Worm (Caenorhabditis elegans): ENCODE measurements around the gene F14H3.5.
A peak's percentile ranks its signal among the peaks of the same experiment; 100 is the strongest.

Gene F14H3.5

ce11 chrV:16023051-16023450, 33.8 kb downstream of the F14H3.5 start, which contains the start of gene cwc-15:
Gene cwc-15 (plus strand): TSS chrV:16023351.
- TF ChIP-seq lin-15B (tag; optimal IDR thresholded peaks at IDR 0.05), result no peak
- TF ChIP-seq egl-27 (tag; optimal IDR thresholded peaks at IDR 0.05), result no peak

ce11 chrV:16022600-16022999, 34.3 kb downstream of the F14H3.5 start:
- no peak for TF ChIP-seq aly-2 (tag; optimal IDR thresholded peaks at IDR 0.05)
- TF ChIP-seq ceh-9 (tag; optimal IDR thresholded peaks at IDR 0.05), result no peak
- TF ChIP-seq tbx-2 (tag; optimal IDR thresholded peaks at IDR 0.05), result no peak
- no peak for TF ChIP-seq nhr-67 (tag; optimal IDR thresholded peaks at IDR 0.05)
- no peak for TF ChIP-seq nhr-12 (tag; optimal IDR thresholded peaks at IDR 0.05)
- no peak for TF ChIP-seq ceh-16 (tag; optimal IDR thresholded peaks at IDR 0.05)
- TF ChIP-seq mml-1 (tag; optimal IDR thresholded peaks at IDR 0.05), result no peak
- TF ChIP-seq eor-1 (tag; optimal IDR thresholded peaks at IDR 0.05), result no peak
- no peak for TF ChIP-seq ceh-82 (tag; optimal IDR thresholded peaks at IDR 0.05)
- no peak for TF ChIP-seq sea-2 (GFP tag; optimal IDR thresholded peaks at IDR 0.05)
- peak; percentile 6 for TF ChIP-seq nhr-23 (tag; optimal IDR thresholded peaks at IDR 0.05)
- TF ChIP-seq nhr-43 (tag; optimal IDR thresholded peaks at IDR 0.05; ENCODE audit: poor library complexity, severe bottlenecking), result peak; percentile 57
- peak; percentile 0 for TF ChIP-seq lin-39 (tag; optimal IDR thresholded peaks at IDR 0.05)

ce11 chrV:16020042-16020441, 36.8 kb downstream of the F14H3.5 start, which contains the start of gene srx-44:
Gene srx-44 (plus strand): TSS chrV:16020342.
- no peak for TF ChIP-seq ama-1 (optimal IDR thresholded peaks at IDR 0.05)
- TF ChIP-seq ceh-28 (tag; optimal IDR thresholded peaks at IDR 0.05), result no peak
- no peak for TF ChIP-seq eor-1 (tag; optimal IDR thresholded peaks at IDR 0.05)
- TF ChIP-seq unc-62 (GFP tag; optimal IDR thresholded peaks at IDR 0.05), result no peak
- no peak for TF ChIP-seq nhr-43 (tag; optimal IDR thresholded peaks at IDR 0.05; ENCODE audit: poor library complexity, severe bottlenecking)
- TF ChIP-seq unc-39 (tag; optimal IDR thresholded peaks at IDR 0.05), result no peak
- TF ChIP-seq nhr-23 (tag; optimal IDR thresholded peaks at IDR 0.05), result no peak
- no peak for TF ChIP-seq elt-1 (tag; optimal IDR thresholded peaks at IDR 0.05)
- TF ChIP-seq ceh-16 (tag; optimal IDR thresholded peaks at IDR 0.05), result no peak
- no peak for TF ChIP-seq egl-27 (tag; optimal IDR thresholded peaks at IDR 0.05)

ce11 chrV:16017671-16018070, 39.2 kb downstream of the F14H3.5 start, which contains the start of gene srx-43:
Gene srx-43 (plus strand): TSS chrV:16017971.
- TF ChIP-seq nhr-23 (tag; optimal IDR thresholded peaks at IDR 0.05), result no peak
- TF ChIP-seq eor-1 (tag; optimal IDR thresholded peaks at IDR 0.05), result no peak
- no peak for TF ChIP-seq mml-1 (tag; optimal IDR thresholded peaks at IDR 0.05)
- no peak for TF ChIP-seq ceh-28 (tag; optimal IDR thresholded peaks at IDR 0.05)
- no peak for TF ChIP-seq pqm-1 (tag; optimal IDR thresholded peaks at IDR 0.05)
- TF ChIP-seq ama-1 (optimal IDR thresholded peaks at IDR 0.05), result no peak
- no peak for TF ChIP-seq ztf-11 (tag; optimal IDR thresholded peaks at IDR 0.05)
- no peak for TF ChIP-seq elt-2 (tag; optimal IDR thresholded peaks at IDR 0.05)
- TF ChIP-seq unc-62 (GFP tag; optimal IDR thresholded peaks at IDR 0.05), result no peak

ce11 chrV:16016977-16017376, 39.9 kb downstream of the F14H3.5 start:
- no peak for TF ChIP-seq fkh-10 (GFP tag; optimal IDR thresholded peaks at IDR 0.05)
- no peak for TF ChIP-seq tbx-2 (tag; optimal IDR thresholded peaks at IDR 0.05)
- TF ChIP-seq skn-1 (tag; optimal IDR thresholded peaks at IDR 0.05), result no peak
- no peak for TF ChIP-seq elt-1 (tag; optimal IDR thresholded peaks at IDR 0.05)
- no peak for TF ChIP-seq nhr-25 (tag; optimal IDR thresholded peaks at IDR 0.05)
- no peak for TF ChIP-seq nhr-67 (tag; optimal IDR thresholded peaks at IDR 0.05)

- TF ChIP-seq elt-2 (tag; optimal IDR thresholded peaks at IDR 0.05) (no peak), pqm-1 (tag; optimal IDR thresholded peaks at IDR 0.05) (no peak), ceh-9 (tag; optimal IDR thresholded peaks at IDR 0.05) (no peak), snpc-4 (tag; optimal IDR thresholded peaks at IDR 0.05) (no peak), ZK546.5 (tag; optimal IDR thresholded peaks at IDR 0.05) (no peak), fkh-10 (GFP tag; optimal IDR thresholded peaks at IDR 0.05) (no peak), ceh-28 (tag; optimal IDR thresholded peaks at IDR 0.05) (no peak), unc-62 (GFP tag; optimal IDR thresholded peaks at IDR 0.05) (no peak), ama-1 (optimal IDR thresholded peaks at IDR 0.05) (no peak), nhr-76 (tag; optimal IDR thresholded peaks at IDR 0.05) (no peak), ztf-11 (tag; optimal IDR thresholded peaks at IDR 0.05) (no peak), elt-3 (tag; optimal IDR thresholded peaks at IDR 0.05) (no peak), nhr-43 (tag; optimal IDR thresholded peaks at IDR 0.05; ENCODE audit: poor library complexity, severe bottlenecking) (no peak), lin-39 (tag; optimal IDR thresholded peaks at IDR 0.05) (no peak), R02D3.7 (tag; optimal IDR thresholded peaks at IDR 0.05) (no peak), mml-1 (tag; optimal IDR thresholded peaks at IDR 0.05) (no peak), aly-2 (tag; optimal IDR thresholded peaks at IDR 0.05) (no peak), nhr-11 (tag; optimal IDR thresholded peaks at IDR 0.05) (no peak)
Measured at ce11 chrV:16015652-16016051, 41.2 kb downstream of the F14H3.5 start, which contains the start of gene str-232. Gene str-232 (minus strand): TSS chrV:16015752.

Measured in whole organism, L3 larva.